Fruit fly (Drosophila melanogaster): ENCODE results near the gene CG6675.

DNA sequence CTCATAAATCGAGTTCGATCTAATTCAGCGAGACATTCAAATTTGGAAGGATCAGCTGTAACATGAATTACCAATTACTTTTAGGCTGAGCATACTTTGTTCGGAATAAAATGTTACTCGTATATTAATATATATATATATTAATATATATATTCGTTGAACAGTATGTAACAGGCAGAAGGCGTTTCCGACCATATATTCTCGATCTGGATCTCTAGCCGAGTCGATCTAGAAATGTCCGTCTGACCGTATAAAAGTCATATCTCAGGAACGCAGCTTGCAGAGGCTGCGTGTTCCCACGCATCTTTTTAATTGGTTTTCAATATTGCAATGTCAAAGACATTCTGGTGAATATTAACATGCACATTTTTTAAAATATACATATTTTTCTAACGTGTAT, 4.5 kb upstream of the CG6675 start, which contains the start of gene tplus3b:
- TF ChIP-seq foxo (GFP tag; optimal IDR thresholded peaks at IDR 0.05) (no peak), br (GFP tag; optimal IDR thresholded peaks at IDR 0.05) (no peak), pan (optimal IDR thresholded peaks at IDR 0.05) (no peak)
